Fruit fly (Drosophila melanogaster) whole organism, embryonic: ENCODE results near the gene Pino.

ENCODE experiments used
- CG10959 ChIP-seq: fragments of 200-800 bp; sonication (Bioruptor generic); IDR thresholded peaks from 2 replicates; pipeline ENCODE4 v1.3.6; 2022; ENCODE audit warnings: missing biosample characterization, missing genetic modification characterization
- CG13123 ChIP-seq: fragments of 200-800 bp; sonication (Bioruptor generic); optimal IDR thresholded peaks from 2 replicates; lab custom pipeline; 2016; ENCODE audit warnings: missing biosample characterization, missing genetic modification characterization
- CG14965 ChIP-seq: fragments of 200-800 bp; sonication (Bioruptor generic); optimal IDR thresholded peaks from 2 replicates; lab custom pipeline; 2016; ENCODE audit warnings: missing biosample characterization, missing genetic modification characterization, borderline replicate concordance
- CG15696 ChIP-seq: fragments of 200-800 bp; sonication (Bioruptor generic); optimal IDR thresholded peaks from 2 replicates; lab custom pipeline; 2019; ENCODE audit warnings: missing biosample characterization, mild to moderate bottlenecking, missing genetic modification characterization, moderate library complexity
- CG17568 ChIP-seq: fragments of 200-800 bp; sonication (Bioruptor generic); optimal IDR thresholded peaks from 2 replicates; lab custom pipeline; 2018; ENCODE audit warnings: missing biosample characterization, mild to moderate bottlenecking, missing genetic modification characterization, moderate library complexity
- CG18619 ChIP-seq: fragments of 200-800 bp; sonication (Bioruptor generic); optimal IDR thresholded peaks from 3 replicates; lab custom pipeline; 2017; ENCODE audit warnings: missing biosample characterization, mild to moderate bottlenecking, missing genetic modification characterization
- CG2199 ChIP-seq: fragments of 200-800 bp; sonication (Bioruptor generic); IDR thresholded peaks from 3 replicates; pipeline ENCODE4 v1.3.6; 2022; ENCODE audit warnings: missing biosample characterization, missing genetic modification characterization
- CG3281 ChIP-seq: fragments of 200-800 bp; sonication (Bioruptor generic); optimal IDR thresholded peaks from 3 replicates; lab custom pipeline; 2017; ENCODE audit warnings: missing biosample characterization, mild to moderate bottlenecking, missing genetic modification characterization
- CG4854 ChIP-seq: fragments of 200-800 bp; sonication (Bioruptor generic); optimal IDR thresholded peaks from 2 replicates; lab custom pipeline; 2016; ENCODE audit warnings: missing biosample characterization, missing genetic modification characterization, inconsistent platforms
- CG5180 ChIP-seq: fragments of 200-800 bp; sonication (Bioruptor generic); optimal IDR thresholded peaks from 3 replicates; lab custom pipeline; 2017; ENCODE audit warnings: missing biosample characterization, missing genetic modification characterization, mild to moderate bottlenecking, moderate library complexity, missing genetic modification reagents
- CG6683 ChIP-seq: fragments of 200-800 bp; sonication (Bioruptor generic); optimal IDR thresholded peaks from 2 replicates; lab custom pipeline; 2017; ENCODE audit warnings: missing biosample characterization, mild to moderate bottlenecking, missing genetic modification characterization, missing genetic modification reagents
- CG6765 ChIP-seq: fragments of 200-800 bp; sonication (Bioruptor generic); optimal IDR thresholded peaks from 3 replicates; lab custom pipeline; 2017; ENCODE audit warnings: missing biosample characterization, mild to moderate bottlenecking, missing genetic modification characterization
- CG6791 ChIP-seq: fragments of 200-800 bp; sonication (Bioruptor generic); IDR thresholded peaks from 3 replicates; pipeline ENCODE4 v1.3.6; 2022; ENCODE audit warnings: missing biosample characterization, missing genetic modification characterization; ENCODE audit not compliant: partially characterized antibody
- CG7271 ChIP-seq: fragments of 200-800 bp; sonication (Bioruptor generic); optimal IDR thresholded peaks from 2 replicates; lab custom pipeline; 2018; ENCODE audit warnings: missing biosample characterization, mild to moderate bottlenecking, missing genetic modification characterization, moderate library complexity
- CG8089 ChIP-seq: fragments of 200-800 bp; sonication (Bioruptor generic); optimal IDR thresholded peaks from 3 replicates; lab custom pipeline; 2016; ENCODE audit warnings: missing biosample characterization, missing genetic modification characterization
- CG9932 ChIP-seq: fragments of 200-800 bp; sonication (Bioruptor generic); IDR thresholded peaks from 2 replicates; pipeline ENCODE4 v1.3.6; 2022; ENCODE audit warnings: missing biosample characterization, missing genetic modification characterization
- D ChIP-seq, 2 experiments: fragments of 200-800 bp in 1 of 2; fragments of >200 bp in 1 of 2; sonication (Bioruptor generic) in 1 of 2; optimal IDR thresholded peaks; 2 replicates in 1 of 2; 3 replicates in 1 of 2; lab custom pipeline; 2017; ENCODE audit warnings: mild to moderate bottlenecking in 1 of 2, missing biosample characterization in 1 of 2, missing genetic modification characterization in 1 of 2, missing genetic modification reagents in 1 of 2
- Dip2 ChIP-seq: fragments of 200-800 bp; sonication (Bioruptor generic); IDR thresholded peaks from 2 replicates; pipeline ENCODE4 v1.3.6; 2022; ENCODE audit warnings: missing biosample characterization, missing genetic modification characterization
- Hr3 ChIP-seq: fragments of 200-800 bp; sonication (Bioruptor generic); optimal IDR thresholded peaks from 3 replicates; lab custom pipeline; 2016; ENCODE audit warnings: missing biosample characterization, missing genetic modification characterization
- Neu2 ChIP-seq: fragments of 200-800 bp; sonication (Bioruptor generic); optimal IDR thresholded peaks from 3 replicates; lab custom pipeline; 2016; ENCODE audit warnings: missing biosample characterization, missing genetic modification characterization, borderline replicate concordance
- NfI ChIP-seq: fragments of 200-800 bp; sonication (Bioruptor generic); optimal IDR thresholded peaks from 3 replicates; lab custom pipeline; 2018; ENCODE audit warnings: missing biosample characterization, mild to moderate bottlenecking, missing genetic modification characterization, moderate library complexity
- Opbp ChIP-seq: fragments of 200-800 bp; sonication (Bioruptor generic); IDR thresholded peaks from 3 replicates; pipeline ENCODE4 v1.3.6; 2022; ENCODE audit warnings: missing biosample characterization, missing genetic modification characterization; ENCODE audit not compliant: partially characterized antibody
- Six4 ChIP-seq: fragments of 200-800 bp; sonication (Bioruptor generic); optimal IDR thresholded peaks from 2 replicates; lab custom pipeline; 2016; ENCODE audit warnings: missing biosample characterization, missing genetic modification characterization
- Tbp ChIP-seq: fragments of >200 bp; optimal IDR thresholded peaks from 2 replicates; lab custom pipeline; 2018; ENCODE audit warnings: missing biosample characterization, missing genetic modification characterization
- Usf ChIP-seq: fragments of 200-800 bp; sonication (Bioruptor generic); optimal IDR thresholded peaks from 2 replicates; lab custom pipeline; 2017; ENCODE audit warnings: missing genotype, missing biosample characterization, missing genetic modification characterization
- Xrp1 ChIP-seq: fragments of 200-800 bp; sonication (Bioruptor generic); IDR thresholded peaks from 2 replicates; pipeline ENCODE4 v1.3.6; 2022; ENCODE audit warnings: missing biosample characterization, missing genetic modification characterization
- ab ChIP-seq: fragments of 200-800 bp; sonication (Bioruptor generic); optimal IDR thresholded peaks from 2 replicates; lab custom pipeline; 2016; ENCODE audit warnings: missing biosample characterization, missing genetic modification characterization
- al ChIP-seq: fragments of 200-800 bp; sonication (Bioruptor generic); IDR thresholded peaks from 2 replicates; pipeline ENCODE4 v1.3.6; 2022; ENCODE audit warnings: missing biosample characterization, missing genetic modification characterization
- ato ChIP-seq: fragments of 200-800 bp; sonication (Bioruptor generic); IDR thresholded peaks from 2 replicates; pipeline ENCODE4 v1.3.6; 2022; ENCODE audit warnings: missing biosample characterization, missing genetic modification characterization; ENCODE audit not compliant: partially characterized antibody
- bbx ChIP-seq: fragments of 200-800 bp; sonication (Bioruptor generic); IDR thresholded peaks from 2 replicates; pipeline ENCODE4 v1.3.6; 2022; ENCODE audit warnings: missing biosample characterization, missing genetic modification characterization; ENCODE audit not compliant: partially characterized antibody
- br ChIP-seq: fragments of >200 bp; optimal IDR thresholded peaks from 2 replicates; lab custom pipeline; 2017
- danr ChIP-seq: fragments of 200-800 bp; sonication (Bioruptor generic); IDR thresholded peaks from 2 replicates; pipeline ENCODE4 v1.3.6; 2022; ENCODE audit warnings: missing biosample characterization, missing genetic modification characterization
- fru ChIP-seq: fragments of >200 bp; optimal IDR thresholded peaks from 2 replicates; lab custom pipeline; 2017
- ftz-f1 ChIP-seq: fragments of 200-800 bp; sonication (Bioruptor generic); optimal IDR thresholded peaks from 2 replicates; lab custom pipeline; 2016; ENCODE audit warnings: missing biosample characterization, missing genetic modification characterization
- gcm2 ChIP-seq: fragments of 200-800 bp; sonication (Bioruptor generic); optimal IDR thresholded peaks from 2 replicates; lab custom pipeline; 2016; ENCODE audit warnings: missing biosample characterization, missing genetic modification characterization
- hbn ChIP-seq: fragments of 200-800 bp; sonication (Bioruptor generic); IDR thresholded peaks from 2 replicates; pipeline ENCODE4 v1.3.6; 2022; ENCODE audit warnings: missing biosample characterization, missing genetic modification characterization; ENCODE audit not compliant: partially characterized antibody
- kah ChIP-seq: fragments of 200-800 bp; sonication (Bioruptor generic); optimal IDR thresholded peaks from 2 replicates; lab custom pipeline; 2018; ENCODE audit warnings: missing biosample characterization, mild to moderate bottlenecking, missing genetic modification characterization
- nerfin-2 ChIP-seq: fragments of 200-800 bp; sonication (Bioruptor generic); IDR thresholded peaks from 2 replicates; pipeline ENCODE4 v1.3.6; 2022; ENCODE audit warnings: missing biosample characterization, missing genetic modification characterization; ENCODE audit not compliant: partially characterized antibody
- oc ChIP-seq: fragments of 200-800 bp; sonication (Bioruptor generic); optimal IDR thresholded peaks from 2 replicates; lab custom pipeline; 2018; ENCODE audit warnings: missing biosample characterization, mild to moderate bottlenecking, missing genetic modification characterization, moderate library complexity
- peb ChIP-seq: fragments of 200-800 bp; sonication (Bioruptor generic); IDR thresholded peaks from 2 replicates; pipeline ENCODE4 v1.3.6; 2022; ENCODE audit warnings: missing biosample characterization, missing genetic modification characterization
- rib ChIP-seq: fragments of 200-800 bp; sonication (Bioruptor generic); IDR thresholded peaks from 2 replicates; pipeline ENCODE4 v1.3.6; 2022; ENCODE audit warnings: missing biosample characterization, missing genetic modification characterization
- ro ChIP-seq: fragments of 200-800 bp; sonication (Bioruptor generic); IDR thresholded peaks from 2 replicates; pipeline ENCODE4 v1.3.6; 2022; ENCODE audit warnings: missing biosample characterization, missing genetic modification characterization
- salm ChIP-seq: fragments of 200-800 bp; sonication (Bioruptor generic); optimal IDR thresholded peaks from 2 replicates; lab custom pipeline; 2018; ENCODE audit warnings: missing biosample characterization, mild to moderate bottlenecking, missing genetic modification characterization
- sc ChIP-seq, 3 experiments: fragments of >200 bp in 2 of 3; fragments of 200-800 bp in 1 of 3; sonication (Bioruptor generic) in 1 of 3; optimal IDR thresholded peaks; 2 replicates in 2 of 3; 3 replicates in 1 of 3; lab custom pipeline; 2017; ENCODE audit warnings: mild to moderate bottlenecking in 1 of 3, missing biosample characterization in 1 of 3, missing genetic modification characterization in 1 of 3, missing genetic modification reagents in 1 of 3
- scrt ChIP-seq: fragments of 200-800 bp; sonication (Bioruptor generic); optimal IDR thresholded peaks from 2 replicates; lab custom pipeline; 2018; ENCODE audit warnings: missing biosample characterization, mild to moderate bottlenecking, missing genetic modification characterization, moderate library complexity
- sens ChIP-seq: fragments of 200-800 bp; sonication (Bioruptor generic); peaks from one replicate; lab custom pipeline; 2016; ENCODE audit warnings: missing biosample characterization, missing genetic modification characterization
- sisA ChIP-seq: fragments of 200-800 bp; sonication (Bioruptor generic); IDR thresholded peaks from 2 replicates; pipeline ENCODE4 v1.3.6; 2022; ENCODE audit warnings: missing biosample characterization, missing genetic modification characterization
- slp2 ChIP-seq: fragments of 200-800 bp; sonication (Bioruptor generic); optimal IDR thresholded peaks from 2 replicates; lab custom pipeline; 2016; ENCODE audit warnings: missing biosample characterization, missing genetic modification characterization
- wek ChIP-seq: fragments of 200-800 bp; sonication (Bioruptor generic); optimal IDR thresholded peaks from 3 replicates; lab custom pipeline; 2018; ENCODE audit warnings: missing biosample characterization, mild to moderate bottlenecking, missing genetic modification characterization, moderate library complexity
- zfh1 ChIP-seq: fragments of 200-800 bp; sonication (Bioruptor generic); IDR thresholded peaks from 3 replicates; pipeline ENCODE4 v1.3.6; 2022; ENCODE audit warnings: missing biosample characterization, missing genetic modification characterization

Pino gene

dm6 chr2L:1172704-1173107 lies 44.0 kb upstream of the Pino start, which contains the start of the genes Charon and CG4887 (continued):
- TF ChIP-seq ro (GFP tag; lab: Robert Waterston, UW) = peak; percentile 68
- peak; percentile 87 for TF ChIP-seq CG15696
- TF ChIP-seq CG6683 (GFP tag; lab: Kevin White, UChicago) = peak; percentile 66
- no peak for TF ChIP-seq CG14965 (GFP tag; lab: Kevin White, UChicago)
- TF ChIP-seq peb (GFP tag; lab: Robert Waterston, UW) = peak; percentile 60
- peak; percentile 62; the same call in 1 of the 2 replicates for TF ChIP-seq danr
- TF ChIP-seq gcm2 = peak; percentile 61
- TF ChIP-seq CG6765 (GFP tag; lab: Kevin White, UChicago) = peak; percentile 75
- peak; percentile 70 for TF ChIP-seq CG13123
- TF ChIP-seq CG17568 (GFP tag; lab: Kevin White, UChicago) = no peak
- peak; percentile 28; the same call in 1 of the 2 replicates for TF ChIP-seq bbx (GFP tag; lab: Robert Waterston, UW)
- peak; percentile 32; the same call in 1 of the 2 replicates for TF ChIP-seq nerfin-2
- TF ChIP-seq CG5180 = no peak
- TF ChIP-seq Neu2 (GFP tag; lab: Kevin White, UChicago) = peak; percentile 49
- peak; percentile 49 for TF ChIP-seq salm (tag; lab: Kevin White, UChicago)
- TF ChIP-seq CG18619 (GFP tag; lab: Kevin White, UChicago) = peak; percentile 66
- TF ChIP-seq kah (GFP tag; lab: Kevin White, UChicago) = peak; percentile 54
- no peak for TF ChIP-seq scrt (GFP tag; lab: Kevin White, UChicago)
- TF ChIP-seq ftz-f1 (GFP tag; lab: Kevin White, UChicago) = peak; percentile 48
- no peak for TF ChIP-seq Dip2
- TF ChIP-seq Hr3 (GFP tag; lab: Kevin White, UChicago) = peak; percentile 83
- TF ChIP-seq zfh1 (GFP tag; lab: Robert Waterston, UW) = peak; percentile 77
- peak; percentile 86 for TF ChIP-seq Xrp1
- peak; percentile 74 for TF ChIP-seq CG4854
- TF ChIP-seq al (GFP tag; lab: Robert Waterston, UW) = peak; percentile 82
- TF ChIP-seq ato (GFP tag; lab: Robert Waterston, UW) = peak; percentile 25; the same call in 1 of the 2 replicates
- peak; percentile 73 for TF ChIP-seq CG10959
- TF ChIP-seq sc (optimal IDR thresholded peaks at IDR 0.05; lab: Kevin White, UChicago) = no peak
- no peak for TF ChIP-seq sc (GFP tag; optimal IDR thresholded peaks at IDR 0.05; lab: Kevin White, UChicago)
- TF ChIP-seq sens (GFP tag; lab: Kevin White, UChicago) = peak; percentile 97
- peak; percentile 58 for TF ChIP-seq ab (GFP tag; lab: Kevin White, UChicago)
- TF ChIP-seq Opbp (GFP tag; lab: Robert Waterston, UW) = 0 out of 3 replicates have a peak, but pooled peaks have one; percentile 51
- peak; percentile 75 for TF ChIP-seq Six4 (GFP tag; lab: Kevin White, UChicago)
- peak; percentile 66 for TF ChIP-seq rib (GFP tag; lab: Robert Waterston, UW)
- peak; percentile 53 for TF ChIP-seq Usf (GFP tag; lab: Kevin White, UChicago)
- no peak for TF ChIP-seq oc (tag; lab: Kevin White, UChicago)
- TF ChIP-seq sisA (GFP tag; lab: Robert Waterston, UW) = peak; percentile 87
- 0 out of 3 replicates have a peak, but pooled peaks have one; percentile 37 for TF ChIP-seq CG6791 (GFP tag; lab: Robert Waterston, UW)
- peak; percentile 80 for TF ChIP-seq CG3281 (GFP tag; lab: Kevin White, UChicago)
- no peak for TF ChIP-seq D (optimal IDR thresholded peaks at IDR 0.05; lab: Kevin White, UChicago)
- no peak for TF ChIP-seq D (GFP tag; optimal IDR thresholded peaks at IDR 0.05; lab: Kevin White, UChicago)
- peak; percentile 79 for TF ChIP-seq CG8089 (GFP tag; lab: Kevin White, UChicago)
- TF ChIP-seq CG2199 (GFP tag; lab: Robert Waterston, UW) = no peak
- TF ChIP-seq br (lab: Kevin White, UChicago) = no peak
- TF ChIP-seq Tbp = no peak
- TF ChIP-seq CG9932 (GFP tag; lab: Robert Waterston, UW) = peak; percentile 93
- peak; percentile 58; the same call in 1 of the 2 replicates for TF ChIP-seq hbn (GFP tag; lab: Robert Waterston, UW)
- peak; percentile 75 for TF ChIP-seq slp2
- TF ChIP-seq fru (lab: Kevin White, UChicago) = no peak
- TF ChIP-seq wek (GFP tag; lab: Kevin White, UChicago) = no peak
- peak; percentile 85 for TF ChIP-seq NfI (GFP tag; lab: Kevin White, UChicago)
- TF ChIP-seq CG7271 = peak; percentile 35
